Fruit fly (Drosophila melanogaster) whole organism, prepupa: ENCODE measurements around the gene Dph1.
A peak's percentile ranks its signal among the peaks of the same experiment; 100 is the strongest.

Experiments used
- CG10631 ChIP-seq: fragments of 200-800 bp; sonication (Bioruptor generic); optimal IDR thresholded peaks from 2 replicates; lab custom pipeline; 2016; ENCODE audit warnings: missing biosample characterization, missing genetic modification characterization
- CG11294 ChIP-seq: fragments of 200-800 bp; sonication (Bioruptor generic); IDR thresholded peaks from 2 replicates; pipeline ENCODE4 v1.3.6; 2022; ENCODE audit warnings: missing biosample characterization, missing genetic modification characterization
- CG15336 ChIP-seq: fragments of 200-800 bp; sonication (Bioruptor generic); IDR thresholded peaks from 2 replicates; pipeline ENCODE4 v1.3.6; 2022; ENCODE audit warnings: missing biosample characterization, missing genetic modification characterization
- CG16779 ChIP-seq: fragments of 200-800 bp; sonication (Bioruptor generic); optimal IDR thresholded peaks from 3 replicates; lab custom pipeline; 2017; ENCODE audit warnings: missing biosample characterization, mild to moderate bottlenecking, missing genetic modification characterization
- CG31627 ChIP-seq: fragments of 200-800 bp; sonication (Bioruptor generic); optimal IDR thresholded peaks from 3 replicates; lab custom pipeline; 2016; ENCODE audit warnings: missing biosample characterization, missing genetic modification characterization
- CG4318 ChIP-seq: fragments of 200-800 bp; sonication (Bioruptor generic); optimal IDR thresholded peaks from 3 replicates; lab custom pipeline; 2017; ENCODE audit warnings: missing biosample characterization, mild to moderate bottlenecking, missing genetic modification characterization
- CG6163 ChIP-seq: fragments of 200-800 bp; sonication (Bioruptor generic); IDR thresholded peaks from 3 replicates; pipeline ENCODE4 v1.3.6; 2022; ENCODE audit warnings: missing biosample characterization, missing genetic modification characterization
- CG6276 ChIP-seq: fragments of 200-800 bp; sonication (Bioruptor generic); optimal IDR thresholded peaks from 2 replicates; lab custom pipeline; 2017; ENCODE audit warnings: missing biosample characterization, mild to moderate bottlenecking, missing genetic modification characterization
- CG6808 ChIP-seq: fragments of 200-800 bp; sonication (Bioruptor generic); optimal IDR thresholded peaks from 3 replicates; lab custom pipeline; 2017; ENCODE audit warnings: missing biosample characterization, missing genetic modification characterization, mild to moderate bottlenecking, moderate library complexity, missing genetic modification reagents
- CG6854 ChIP-seq: fragments of 200-800 bp; sonication (Bioruptor generic); optimal IDR thresholded peaks from 2 replicates; lab custom pipeline; 2017; ENCODE audit warnings: missing biosample characterization, mild to moderate bottlenecking, missing genetic modification characterization
- CG8119 ChIP-seq: fragments of 200-800 bp; sonication (Bioruptor generic); IDR thresholded peaks from 3 replicates; pipeline ENCODE4 v1.3.6; 2022; ENCODE audit warnings: missing biosample characterization, missing genetic modification characterization
- CG8319 ChIP-seq: fragments of 200-800 bp; sonication (Bioruptor generic); optimal IDR thresholded peaks from 3 replicates; lab custom pipeline; 2016; ENCODE audit warnings: missing biosample characterization, missing genetic modification characterization
- CG9139 ChIP-seq: fragments of 200-800 bp; sonication (Bioruptor generic); optimal IDR thresholded peaks from 3 replicates; lab custom pipeline; 2017; ENCODE audit warnings: missing biosample characterization, mild to moderate bottlenecking, missing genetic modification characterization
- Eip78C ChIP-seq: fragments of 200-800 bp; sonication (Bioruptor generic); peaks from one replicate; lab custom pipeline; 2016; ENCODE audit warnings: missing biosample characterization, missing genetic modification characterization
- Ets96B ChIP-seq: fragments of 200-800 bp; optimal IDR thresholded peaks from 2 replicates; lab custom pipeline; 2019; ENCODE audit warnings: missing biosample characterization, mild to moderate bottlenecking, missing genetic modification characterization, moderate library complexity
- Gug ChIP-seq: fragments of 200-800 bp; sonication (Bioruptor generic); IDR thresholded peaks from 2 replicates; pipeline ENCODE4 v1.3.6; 2022; ENCODE audit warnings: missing biosample characterization, missing genetic modification characterization
- Lpt ChIP-seq: fragments of 200-800 bp; sonication (Bioruptor generic); optimal IDR thresholded peaks from 3 replicates; lab custom pipeline; 2016; ENCODE audit warnings: missing biosample characterization, missing genetic modification characterization
- Met ChIP-seq: fragments of 200-800 bp; sonication (Bioruptor generic); optimal IDR thresholded peaks from 3 replicates; lab custom pipeline; 2016; ENCODE audit warnings: missing biosample characterization, missing genetic modification characterization
- OdsH ChIP-seq: fragments of 200-800 bp; sonication (Bioruptor generic); optimal IDR thresholded peaks from 3 replicates; lab custom pipeline; 2016; ENCODE audit warnings: missing biosample characterization, missing genetic modification characterization
- Sox102F ChIP-seq: fragments of 200-800 bp; sonication (Bioruptor generic); optimal IDR thresholded peaks from 2 replicates; lab custom pipeline; 2016; ENCODE audit warnings: missing biosample characterization, mild to moderate bottlenecking, missing genetic modification characterization
- Sox14 ChIP-seq: fragments of 200-800 bp; sonication (Bioruptor generic); optimal IDR thresholded peaks from 3 replicates; lab custom pipeline; 2016; ENCODE audit warnings: missing biosample characterization, missing genetic modification characterization
- Sox15 ChIP-seq: fragments of 200-800 bp; sonication (Bioruptor generic); optimal IDR thresholded peaks from 3 replicates; lab custom pipeline; 2016; ENCODE audit warnings: missing biosample characterization, missing genetic modification characterization
- achi ChIP-seq: fragments of 200-800 bp; sonication (Bioruptor generic); optimal IDR thresholded peaks from 3 replicates; lab custom pipeline; 2016; ENCODE audit warnings: missing biosample characterization, missing genetic modification characterization
- acj6 ChIP-seq: fragments of 200-800 bp; sonication (Bioruptor generic); optimal IDR thresholded peaks from 3 replicates; lab custom pipeline; 2016; ENCODE audit warnings: missing biosample characterization, missing genetic modification characterization
- cyc ChIP-seq: fragments of 200-800 bp; sonication (Bioruptor generic); optimal IDR thresholded peaks from 3 replicates; lab custom pipeline; 2016; ENCODE audit warnings: missing biosample characterization, missing genetic modification characterization
- dac ChIP-seq: fragments of 200-800 bp; sonication (Bioruptor generic); optimal IDR thresholded peaks from 2 replicates; lab custom pipeline; 2017; ENCODE audit warnings: missing biosample characterization, mild to moderate bottlenecking, missing genetic modification characterization
- dsx ChIP-seq: fragments of 200-800 bp; optimal IDR thresholded peaks from 3 replicates; lab custom pipeline; 2019; ENCODE audit warnings: missing biosample characterization, mild to moderate bottlenecking, missing genetic modification characterization, moderate library complexity; ENCODE audit not compliant: poor library complexity, severe bottlenecking
- eg ChIP-seq: fragments of 200-800 bp; sonication (Bioruptor generic); IDR thresholded peaks from 3 replicates; pipeline ENCODE4 v1.3.6; 2022; ENCODE audit warnings: missing biosample characterization, missing genetic modification characterization
- fd85E ChIP-seq: fragments of 200-800 bp; sonication (Bioruptor generic); optimal IDR thresholded peaks from 3 replicates; lab custom pipeline; 2016; ENCODE audit warnings: missing biosample characterization, missing genetic modification characterization
- fkh ChIP-seq: fragments of 200-800 bp; sonication (Bioruptor generic); optimal IDR thresholded peaks from 3 replicates; lab custom pipeline; 2017; ENCODE audit warnings: missing biosample characterization, mild to moderate bottlenecking, missing genetic modification characterization, moderate library complexity
- lz ChIP-seq: fragments of 200-800 bp; sonication (Bioruptor generic); optimal IDR thresholded peaks from 3 replicates; lab custom pipeline; 2016; ENCODE audit warnings: missing biosample characterization, missing genetic modification characterization
- pdm3 ChIP-seq: fragments of 200-800 bp; sonication (Bioruptor generic); optimal IDR thresholded peaks from 3 replicates; lab custom pipeline; 2016; ENCODE audit warnings: missing biosample characterization, missing genetic modification characterization
- salr ChIP-seq, 2 experiments: fragments of 200-800 bp; sonication (Bioruptor generic); optimal IDR thresholded peaks; 3 replicates each; lab custom pipeline; 2016 to 2018; ENCODE audit warnings: missing biosample characterization in 2 of 2, missing genetic modification characterization in 2 of 2, mild to moderate bottlenecking in 1 of 2
- spab ChIP-seq: fragments of 200-800 bp; sonication (Bioruptor generic); optimal IDR thresholded peaks from 2 replicates; lab custom pipeline; 2017; ENCODE audit warnings: missing biosample characterization, mild to moderate bottlenecking, missing genetic modification characterization, missing genetic modification reagents
- ss ChIP-seq, 2 experiments: fragments of 200-800 bp; sonication (Bioruptor generic); optimal IDR thresholded peaks; 2 replicates in 1 of 2; 3 replicates in 1 of 2; lab custom pipeline; 2017 to 2018; ENCODE audit warnings: mild to moderate bottlenecking in 2 of 2, missing biosample characterization in 2 of 2, missing genetic modification characterization in 2 of 2, moderate library complexity in 1 of 2
- svp ChIP-seq: fragments of 200-800 bp; sonication (Bioruptor generic); peaks from one replicate; lab custom pipeline; 2016; ENCODE audit warnings: missing biosample characterization, missing genetic modification characterization
- topi ChIP-seq: fragments of 200-800 bp; sonication (Bioruptor generic); optimal IDR thresholded peaks from 3 replicates; lab custom pipeline; 2016; ENCODE audit warnings: missing biosample characterization, missing genetic modification characterization
- vri ChIP-seq: fragments of 200-800 bp; sonication (Bioruptor generic); optimal IDR thresholded peaks from 3 replicates; lab custom pipeline; 2016; ENCODE audit warnings: missing biosample characterization, mild to moderate bottlenecking, missing genetic modification characterization

Gene Dph1

DNA sequence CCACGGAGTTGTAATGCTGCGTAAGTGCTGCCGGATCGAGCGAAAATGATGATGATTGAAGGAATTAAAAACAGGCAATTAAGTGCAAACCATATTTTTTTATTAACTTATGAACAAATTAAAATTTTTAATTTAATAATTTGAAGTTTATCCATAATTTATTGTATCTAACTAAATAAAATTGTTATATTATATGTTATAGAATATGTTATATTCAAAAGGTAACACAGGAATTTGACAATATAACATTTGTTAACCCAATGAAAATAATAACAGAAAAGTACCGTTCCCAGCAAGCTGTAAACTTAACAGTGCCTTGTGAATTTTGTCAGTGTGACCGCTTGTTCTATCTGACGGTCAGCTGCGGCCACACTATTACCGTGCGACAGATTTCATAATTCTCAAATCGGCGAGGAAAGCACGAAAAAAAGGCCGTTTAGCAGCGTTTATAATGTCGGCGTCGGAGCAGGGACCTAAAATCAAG is 11.9 kb upstream of the Dph1 start, which contains the start of the genes Ccdc56 and mtTFB1 (continued):
- TF ChIP-seq CG6808 (no peak), Met (GFP tag; lab: Kevin White, UChicago) (no peak), Eip78C (peak; percentile 21)

DNA sequence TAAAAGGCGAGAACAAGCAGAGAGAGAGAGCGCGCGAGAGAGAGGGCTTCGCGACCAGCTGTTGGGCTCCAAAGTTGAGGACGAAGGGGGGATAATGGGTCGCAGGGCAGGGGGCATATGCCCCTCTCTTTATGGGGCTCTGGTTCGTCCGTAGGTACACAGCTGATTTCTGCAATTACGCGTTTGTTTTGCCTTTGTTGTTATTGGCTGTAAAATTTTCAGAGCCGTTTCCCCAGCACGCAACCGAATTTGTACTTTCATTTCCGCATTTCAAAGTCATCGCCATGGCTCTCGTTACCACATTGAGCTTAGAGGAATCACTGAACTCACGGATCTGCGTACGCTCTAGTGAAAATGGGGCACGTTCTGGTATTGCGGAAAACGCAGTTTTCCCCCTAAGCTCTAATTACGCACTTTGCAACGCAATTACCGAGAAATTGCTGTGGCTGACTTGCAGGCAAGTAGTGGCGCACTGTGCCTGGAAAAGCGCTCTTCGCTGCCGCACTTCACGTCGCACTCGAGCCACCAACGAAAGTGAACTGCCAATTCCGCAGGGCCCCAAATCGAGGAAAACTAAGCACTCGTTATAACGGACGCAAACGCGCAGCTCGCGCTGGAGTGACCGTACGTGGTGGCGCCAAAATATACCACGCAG is 11.3 kb upstream of the Dph1 start, which contains the start of gene CG11658:
CG11658 (minus strand) TSS at position 576 of the 655 bp plus-strand sequence.
- TF ChIP-seq OdsH, result no peak
- TF ChIP-seq svp (GFP tag; lab: Kevin White, UChicago), result no peak
- no peak for TF ChIP-seq dac (GFP tag; lab: Kevin White, UChicago)
- peak; percentile 40 for TF ChIP-seq Eip78C
- TF ChIP-seq Lpt (GFP tag; lab: Kevin White, UChicago), result peak; percentile 42
- TF ChIP-seq cyc (GFP tag; lab: Kevin White, UChicago), result no peak
- no peak for TF ChIP-seq topi
- TF ChIP-seq CG15336 (GFP tag; lab: Robert Waterston, UW), result peak; percentile 60
- TF ChIP-seq Sox102F (GFP tag; lab: Kevin White, UChicago), result no peak
- no peak for TF ChIP-seq CG11294 (GFP tag; lab: Robert Waterston, UW)
- TF ChIP-seq CG31627 (GFP tag; lab: Kevin White, UChicago), result no peak
- peak in 1 of 2 experiments; percentile 4 for TF ChIP-seq salr (GFP tag; optimal IDR thresholded peaks at IDR 0.05; lab: Kevin White, UChicago)
- peak; percentile 57 for TF ChIP-seq CG16779 (tag; lab: Kevin White, UChicago)
- TF ChIP-seq Sox15 (GFP tag; lab: Kevin White, UChicago), result no peak
- TF ChIP-seq Ets96B (tag; lab: Kevin White, UChicago), result peak; percentile 39
- no peak for TF ChIP-seq CG8319 (GFP tag; lab: Kevin White, UChicago)
- peak; percentile 77 for TF ChIP-seq CG6163 (GFP tag; lab: Robert Waterston, UW)
- TF ChIP-seq fkh, result peak; percentile 39
- peak; percentile 48; the same call in 2 of the 3 replicates for TF ChIP-seq CG8119 (GFP tag; lab: Robert Waterston, UW)
- peak; percentile 29 for TF ChIP-seq CG6808
- no peak for TF ChIP-seq CG10631
- TF ChIP-seq Sox14 (GFP tag; lab: Kevin White, UChicago), result no peak
- TF ChIP-seq CG9139 (GFP tag; lab: Kevin White, UChicago), result peak; percentile 33
- TF ChIP-seq ss (GFP tag; optimal IDR thresholded peaks at IDR 0.05; lab: Kevin White, UChicago), result peak; percentile 64 to 85
- peak; percentile 11 for TF ChIP-seq dsx (GFP tag; lab: Kevin White, UChicago)
- TF ChIP-seq CG6276 (GFP tag; lab: Kevin White, UChicago), result peak; percentile 12
- TF ChIP-seq CG6854 (GFP tag; lab: Kevin White, UChicago), result peak; percentile 26
- no peak for TF ChIP-seq achi (GFP tag; lab: Kevin White, UChicago)
- no peak for TF ChIP-seq pdm3
- peak; percentile 37 for TF ChIP-seq vri (GFP tag; lab: Kevin White, UChicago)
- peak; percentile 68; the same call in 2 of the 3 replicates for TF ChIP-seq eg (GFP tag; lab: Robert Waterston, UW)
- TF ChIP-seq fd85E, result peak; percentile 6

DNA sequence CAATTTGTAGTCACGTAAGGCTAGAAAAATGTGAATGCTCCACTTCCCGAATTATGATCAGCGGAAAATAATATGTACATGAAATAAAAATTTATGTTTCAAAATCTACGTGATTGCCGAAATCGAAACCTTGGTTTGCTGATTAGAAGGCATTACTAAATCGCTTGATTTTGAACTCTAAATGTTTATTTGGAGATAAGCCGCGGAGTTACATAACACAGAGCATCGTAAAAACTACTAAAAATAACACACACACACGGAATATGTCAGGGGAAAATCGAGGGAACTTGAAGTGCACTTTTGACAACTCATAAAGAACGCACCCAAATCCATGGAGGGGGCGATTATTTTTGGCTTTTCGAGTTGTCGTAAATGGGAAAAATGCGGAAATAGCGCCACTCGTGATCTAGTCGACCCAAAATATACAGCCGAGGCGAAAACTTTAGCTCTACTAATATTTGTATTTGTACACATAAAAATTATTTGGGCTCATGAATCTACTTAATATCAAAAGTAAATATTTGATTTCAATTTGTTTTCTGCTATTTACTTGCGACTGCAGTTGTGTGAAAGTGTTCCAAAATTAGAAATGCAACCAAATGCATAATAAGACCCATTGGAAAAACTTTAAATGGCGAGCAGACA is 8.3 kb upstream of the Dph1 start:
- TF ChIP-seq eg (GFP tag; lab: Robert Waterston, UW), result no peak
- TF ChIP-seq CG10631, result no peak
- no peak for TF ChIP-seq spab (GFP tag; lab: Kevin White, UChicago)
- no peak for TF ChIP-seq CG4318 (GFP tag; lab: Kevin White, UChicago)
- no peak for TF ChIP-seq OdsH
- no peak for TF ChIP-seq Gug
- TF ChIP-seq Sox15 (GFP tag; lab: Kevin White, UChicago), result no peak
- TF ChIP-seq ss (GFP tag; optimal IDR thresholded peaks at IDR 0.05; lab: Kevin White, UChicago), result no peak
- TF ChIP-seq acj6 (GFP tag; lab: Kevin White, UChicago), result no peak
- no peak for TF ChIP-seq topi
- no peak for TF ChIP-seq CG8319 (GFP tag; lab: Kevin White, UChicago)
- no peak for TF ChIP-seq dsx (GFP tag; lab: Kevin White, UChicago)
- no peak for TF ChIP-seq vri (GFP tag; lab: Kevin White, UChicago)
- no peak for TF ChIP-seq lz (GFP tag; lab: Kevin White, UChicago)
